Worm (Caenorhabditis elegans) whole organism, young adult: ENCODE results near the gene nhr-84.
"Not testable (repeated sequence)": the region's sequence is repeated elsewhere in the genome, so short reads cannot be mapped to it uniquely, and the experiment has no call there.

ENCODE experiments used
- dpff-1 ChIP-seq: sonication (generic microtip); optimal IDR thresholded peaks from 2 replicates; lab custom pipeline; 2017; ENCODE audit warnings: mild to moderate bottlenecking, missing genetic modification characterization, missing compliant biosample characterization
- dpl-1 ChIP-seq: fragments of 150-350 bp; optimal IDR thresholded peaks from 2 replicates; lab custom pipeline; 2014; ENCODE audit warnings: missing biosample characterization, missing genetic modification reagents, missing genetic modification characterization
- unc-62 ChIP-seq: fragments of 150-350 bp; optimal IDR thresholded peaks from 2 replicates; lab custom pipeline; 2014; ENCODE audit warnings: missing biosample characterization, missing genetic modification reagents, missing genetic modification characterization

- not testable (repeated sequence) for TF ChIP-seq unc-62 (GFP tag; lab: Kevin White, UChicago); dpl-1 (GFP tag; lab: Kevin White, UChicago); dpff-1 (tag; lab: Kevin White, UChicago)
These were observed 26.1 kb upstream of the nhr-84 start, which contains the start of the genes F35E8.1 and F35E8.2 for ce11 chrV:15905530-15905929.
